Fruit fly (Drosophila melanogaster) whole organism, embryonic: ENCODE measurements around the gene CNMa.

Source experiments
- CG10274 ChIP-seq: fragments of 200-800 bp; sonication (Bioruptor generic); optimal IDR thresholded peaks from 3 replicates; lab custom pipeline; 2017; ENCODE audit warnings: missing biosample characterization, mild to moderate bottlenecking, missing genetic modification characterization
- CG10654 ChIP-seq: fragments of 200-800 bp; sonication (Bioruptor generic); optimal IDR thresholded peaks from 2 replicates; lab custom pipeline; 2016; ENCODE audit warnings: missing biosample characterization, missing genetic modification characterization
- CG11560 ChIP-seq: fragments of 200-800 bp; sonication (Bioruptor generic); IDR thresholded peaks from 3 replicates; pipeline ENCODE4 v1.3.6; 2022; ENCODE audit warnings: missing biosample characterization, missing genetic modification characterization
- CG11696 ChIP-seq: fragments of 200-800 bp; sonication (Bioruptor generic); IDR thresholded peaks from 2 replicates; pipeline ENCODE4 v1.3.6; 2022; ENCODE audit warnings: missing biosample characterization, missing genetic modification characterization
- CG12744 ChIP-seq: fragments of 200-800 bp; sonication (Bioruptor generic); optimal IDR thresholded peaks from 2 replicates; lab custom pipeline; 2016; ENCODE audit warnings: missing biosample characterization, missing genetic modification characterization
- CG12769 ChIP-seq: fragments of 200-800 bp; sonication (Bioruptor generic); optimal IDR thresholded peaks from 2 replicates; lab custom pipeline; 2019; ENCODE audit warnings: missing biosample characterization, mild to moderate bottlenecking, missing genetic modification characterization, moderate library complexity
- CG12942 ChIP-seq: fragments of 200-800 bp; sonication (Bioruptor generic); optimal IDR thresholded peaks from 3 replicates; lab custom pipeline; 2016; ENCODE audit warnings: missing biosample characterization, missing genetic modification characterization
- CG15601 ChIP-seq: fragments of 200-800 bp; sonication (Bioruptor generic); optimal IDR thresholded peaks from 3 replicates; lab custom pipeline; 2019; ENCODE audit warnings: missing biosample characterization, mild to moderate bottlenecking, missing genetic modification characterization, moderate library complexity
- CG15696 ChIP-seq: fragments of 200-800 bp; sonication (Bioruptor generic); optimal IDR thresholded peaks from 2 replicates; lab custom pipeline; 2019; ENCODE audit warnings: missing biosample characterization, mild to moderate bottlenecking, missing genetic modification characterization, moderate library complexity
- CG17328 ChIP-seq: fragments of 200-800 bp; sonication (Bioruptor generic); IDR thresholded peaks from 2 replicates; pipeline ENCODE4 v1.3.6; 2022; ENCODE audit warnings: missing biosample characterization, missing genetic modification characterization
- CG2116 ChIP-seq: fragments of 200-800 bp; sonication (Bioruptor generic); optimal IDR thresholded peaks from 3 replicates; lab custom pipeline; 2018; ENCODE audit warnings: missing biosample characterization, mild to moderate bottlenecking, missing genetic modification characterization
- CG2875 ChIP-seq: fragments of 200-800 bp; sonication (Bioruptor generic); optimal IDR thresholded peaks from 2 replicates; lab custom pipeline; 2017; ENCODE audit warnings: missing biosample characterization, mild to moderate bottlenecking, missing genetic modification characterization, missing genetic modification reagents
- CG4617 ChIP-seq: fragments of 200-800 bp; sonication (Bioruptor generic); optimal IDR thresholded peaks from 3 replicates; lab custom pipeline; 2016; ENCODE audit warnings: missing biosample characterization, missing genetic modification characterization, borderline replicate concordance
- CG5180 ChIP-seq: fragments of 200-800 bp; sonication (Bioruptor generic); optimal IDR thresholded peaks from 3 replicates; lab custom pipeline; 2017; ENCODE audit warnings: missing biosample characterization, missing genetic modification characterization, mild to moderate bottlenecking, moderate library complexity, missing genetic modification reagents
- CG6854 ChIP-seq: fragments of 200-800 bp; sonication (Bioruptor generic); optimal IDR thresholded peaks from 3 replicates; lab custom pipeline; 2017; ENCODE audit warnings: missing biosample characterization, mild to moderate bottlenecking, missing genetic modification characterization
- Chrac-16 ChIP-seq: fragments of 200-800 bp; sonication (Bioruptor generic); optimal IDR thresholded peaks from 3 replicates; lab custom pipeline; 2016; ENCODE audit warnings: missing biosample characterization, missing genetic modification characterization
- CoRest ChIP-seq: fragments of 200-800 bp; sonication (Bioruptor generic); optimal IDR thresholded peaks from 3 replicates; lab custom pipeline; 2018; ENCODE audit warnings: missing biosample characterization, mild to moderate bottlenecking, missing genetic modification characterization, moderate library complexity
- D19B ChIP-seq: fragments of 200-800 bp; sonication (Bioruptor generic); optimal IDR thresholded peaks from 2 replicates; lab custom pipeline; 2017; ENCODE audit warnings: missing biosample characterization, mild to moderate bottlenecking, missing genetic modification characterization
- Dad ChIP-seq: fragments of 200-800 bp; sonication (Bioruptor generic); optimal IDR thresholded peaks from 3 replicates; lab custom pipeline; 2016; ENCODE audit warnings: missing biosample characterization, missing genetic modification characterization
- Deaf1 ChIP-seq: fragments of 200-800 bp; optimal IDR thresholded peaks from 3 replicates; lab custom pipeline; 2019; ENCODE audit warnings: missing biosample characterization, mild to moderate bottlenecking, missing genetic modification characterization, moderate library complexity
- Dll ChIP-seq: fragments of 200-800 bp; sonication (Bioruptor generic); IDR thresholded peaks from 4 replicates; pipeline ENCODE4 v1.3.6; 2022; ENCODE audit warnings: missing biosample characterization, missing genetic modification characterization; ENCODE audit not compliant: partially characterized antibody
- Dref ChIP-seq: fragments of 200-800 bp; sonication (Bioruptor generic); IDR thresholded peaks from 2 replicates; pipeline ENCODE4 v1.3.6; 2022; ENCODE audit warnings: missing biosample characterization, missing genetic modification characterization
- HLHmδ ChIP-seq: fragments of 200-800 bp; sonication (Bioruptor generic); optimal IDR thresholded peaks from 2 replicates; lab custom pipeline; 2018; ENCODE audit warnings: missing biosample characterization, mild to moderate bottlenecking, missing genetic modification characterization, moderate library complexity
- Hmr ChIP-seq: fragments of 200-800 bp; sonication (Bioruptor generic); optimal IDR thresholded peaks from 3 replicates; lab custom pipeline; 2017; ENCODE audit warnings: mild to moderate bottlenecking, missing biosample characterization, missing genetic modification reagents, missing genetic modification characterization
- MBD-R2 ChIP-seq: fragments of 200-800 bp; sonication (Bioruptor generic); IDR thresholded peaks from 2 replicates; pipeline ENCODE4 v1.3.6; 2022; ENCODE audit warnings: missing biosample characterization, missing genetic modification characterization
- PHDP ChIP-seq: fragments of 200-800 bp; sonication (Bioruptor generic); optimal IDR thresholded peaks from 3 replicates; lab custom pipeline; 2018; ENCODE audit warnings: missing biosample characterization, mild to moderate bottlenecking, missing genetic modification characterization, moderate library complexity
- Sox102F ChIP-seq: fragments of 200-800 bp; sonication (Bioruptor generic); optimal IDR thresholded peaks from 2 replicates; lab custom pipeline; 2018; ENCODE audit warnings: missing biosample characterization, mild to moderate bottlenecking, missing genetic modification characterization, moderate library complexity
- YL-1 ChIP-seq: fragments of 200-800 bp; sonication (Bioruptor generic); optimal IDR thresholded peaks from 3 replicates; lab custom pipeline; 2017; ENCODE audit warnings: missing biosample characterization, mild to moderate bottlenecking, missing genetic modification characterization
- al ChIP-seq: fragments of 200-800 bp; sonication (Bioruptor generic); IDR thresholded peaks from 2 replicates; pipeline ENCODE4 v1.3.6; 2022; ENCODE audit warnings: missing biosample characterization, missing genetic modification characterization
- amos ChIP-seq: fragments of 200-800 bp; sonication (Bioruptor generic); IDR thresholded peaks from 2 replicates; pipeline ENCODE4 v1.3.6; 2022; ENCODE audit warnings: missing biosample characterization, missing genetic modification characterization; ENCODE audit not compliant: partially characterized antibody
- bsh ChIP-seq, 2 experiments: fragments of 200-800 bp; sonication (Bioruptor generic); optimal IDR thresholded peaks; 2 replicates each; lab custom pipeline; 2017 to 2018; ENCODE audit warnings: mild to moderate bottlenecking in 2 of 2, missing biosample characterization in 2 of 2, missing genetic modification characterization in 2 of 2, moderate library complexity in 1 of 2
- chif ChIP-seq, 2 experiments: fragments of 200-800 bp; sonication (Bioruptor generic); optimal IDR thresholded peaks; 3 replicates each; lab custom pipeline; 2016; ENCODE audit warnings: missing biosample characterization in 2 of 2, missing genetic modification characterization in 2 of 2
- chn ChIP-seq: fragments of 200-800 bp; sonication (Bioruptor generic); optimal IDR thresholded peaks from 2 replicates; lab custom pipeline; 2016; ENCODE audit warnings: missing biosample characterization, missing genetic modification characterization
- dimm ChIP-seq: fragments of 200-800 bp; sonication (Bioruptor generic); IDR thresholded peaks from 2 replicates; pipeline ENCODE4 v1.3.6; 2022; ENCODE audit warnings: missing biosample characterization, missing genetic modification characterization
- dpn ChIP-seq, 2 experiments: fragments of 200-800 bp; sonication (Bioruptor generic); optimal IDR thresholded peaks; 3 replicates each; lab custom pipeline; 2016; ENCODE audit warnings: missing biosample characterization in 2 of 2, missing genetic modification characterization in 2 of 2
- eyg ChIP-seq: fragments of 200-800 bp; sonication (Bioruptor generic); optimal IDR thresholded peaks from 3 replicates; lab custom pipeline; 2016; ENCODE audit warnings: missing biosample characterization, missing genetic modification characterization
- fd3F ChIP-seq: fragments of 200-800 bp; sonication (Bioruptor generic); optimal IDR thresholded peaks from 2 replicates; lab custom pipeline; 2018; ENCODE audit warnings: missing biosample characterization, mild to moderate bottlenecking, missing genetic modification characterization, moderate library complexity
- gem ChIP-seq: fragments of 200-800 bp; sonication (Bioruptor generic); optimal IDR thresholded peaks from 2 replicates; lab custom pipeline; 2019; ENCODE audit warnings: missing biosample characterization, mild to moderate bottlenecking, missing genetic modification characterization, moderate library complexity
- grau ChIP-seq: fragments of 200-800 bp; optimal IDR thresholded peaks from 3 replicates; lab custom pipeline; 2019; ENCODE audit warnings: missing biosample characterization, mild to moderate bottlenecking, missing genetic modification characterization, moderate library complexity
- hb ChIP-seq: fragments of 200-800 bp; sonication (Bioruptor generic); IDR thresholded peaks from 3 replicates; pipeline ENCODE4 v1.3.6; 2022; ENCODE audit warnings: missing biosample characterization, missing genetic modification characterization; ENCODE audit not compliant: partially characterized antibody
- hkb ChIP-seq, 2 experiments: fragments of 200-800 bp in 1 of 2; fragments of >200 bp in 1 of 2; sonication (Bioruptor generic) in 1 of 2; IDR thresholded peaks in 1 of 2; optimal IDR thresholded peaks in 1 of 2; 2 replicates each; pipeline versions ENCODE4 v1.3.6 to Lab custom; 2017 to 2022; ENCODE audit warnings: missing biosample characterization in 1 of 2, missing genetic modification characterization in 1 of 2
- insv ChIP-seq, 2 experiments: fragments of 200-800 bp; sonication (Bioruptor generic); optimal IDR thresholded peaks; 3 replicates each; lab custom pipeline; 2016 to 2018; ENCODE audit warnings: missing biosample characterization in 2 of 2, missing genetic modification characterization in 2 of 2
- kah ChIP-seq: fragments of 200-800 bp; sonication (Bioruptor generic); optimal IDR thresholded peaks from 2 replicates; lab custom pipeline; 2018; ENCODE audit warnings: missing biosample characterization, mild to moderate bottlenecking, missing genetic modification characterization
- mam ChIP-seq: fragments of 200-800 bp; sonication (Bioruptor generic); optimal IDR thresholded peaks from 3 replicates; lab custom pipeline; 2016; ENCODE audit warnings: missing biosample characterization, missing genetic modification characterization
- peb ChIP-seq: fragments of 200-800 bp; sonication (Bioruptor generic); IDR thresholded peaks from 2 replicates; pipeline ENCODE4 v1.3.6; 2022; ENCODE audit warnings: missing biosample characterization, missing genetic modification characterization
- sens-2 ChIP-seq: fragments of 200-800 bp; sonication (Bioruptor generic); IDR thresholded peaks from 2 replicates; pipeline ENCODE4 v1.3.6; 2022; ENCODE audit warnings: missing biosample characterization, missing genetic modification characterization
- zen ChIP-seq: fragments of 200-800 bp; sonication (Bioruptor generic); optimal IDR thresholded peaks from 3 replicates; lab custom pipeline; 2018; ENCODE audit warnings: missing biosample characterization, mild to moderate bottlenecking, missing genetic modification characterization, moderate library complexity

The CNMa gene

dm6 chr3L:1856467-1857350, 1.3 kb upstream of the CNMa start, which contains the start of gene CG12024 (continued):
- TF ChIP-seq Dad (GFP tag; lab: Kevin White, UChicago) (peak; percentile 62), CG5180 (GFP tag; lab: Kevin White, UChicago) (peak; percentile 23), CG11696 (GFP tag; lab: Robert Waterston, UW) (no peak), kah (GFP tag; lab: Kevin White, UChicago) (no peak), CG12769 (tag; lab: Kevin White, UChicago) (peak; percentile 87), Sox102F (peak; percentile 68), mam (GFP tag; lab: Kevin White, UChicago) (peak; percentile 86), Dref (GFP tag; lab: Robert Waterston, UW) (peak; percentile 4; the same call in 1 of the 2 replicates), Deaf1 (peak; percentile 10), gem (peak; percentile 80), PHDP (tag; lab: Kevin White, UChicago) (peak; percentile 73), amos (no peak), al (peak; percentile 66), hkb (optimal IDR thresholded peaks at IDR 0.05; lab: Kevin White, UChicago) (peak; percentile 80), hkb (GFP tag; IDR thresholded peaks at IDR 0.05; lab: Robert Waterston, UW) (peak; percentile 47; the same call in 1 of the 2 replicates), chif (GFP tag; optimal IDR thresholded peaks at IDR 0.05; lab: Kevin White, UChicago) (peak; percentile 74 to 81), CG4617 (GFP tag; lab: Kevin White, UChicago) (peak; percentile 90), HLHmδ (GFP tag; lab: Kevin White, UChicago) (no peak), fd3F (GFP tag; lab: Kevin White, UChicago) (peak; percentile 75), hb (GFP tag; lab: Robert Waterston, UW) (no peak), CG15601 (tag; lab: Kevin White, UChicago) (peak; percentile 77), CG10654 (GFP tag; lab: Kevin White, UChicago) (peak; percentile 60), Dll (GFP tag; lab: Robert Waterston, UW) (no peak), CG12942 (peak; percentile 68), grau (peak; percentile 81), dimm (GFP tag; lab: Robert Waterston, UW) (no peak), CG10274 (GFP tag; lab: Kevin White, UChicago) (peak; percentile 5), D19B (GFP tag; lab: Kevin White, UChicago) (peak; percentile 11), CG12744 (GFP tag; lab: Kevin White, UChicago) (peak; percentile 78), CG2875 (GFP tag; lab: Kevin White, UChicago) (peak; percentile 12), eyg (GFP tag; lab: Kevin White, UChicago) (no peak), bsh (GFP tag; optimal IDR thresholded peaks at IDR 0.05; lab: Kevin White, UChicago) (peak in 1 of 2 experiments; percentile 61), insv (GFP tag; optimal IDR thresholded peaks at IDR 0.05; lab: Kevin White, UChicago) (peak in 1 of 2 experiments; percentile 62), YL-1 (GFP tag; lab: Kevin White, UChicago) (peak; percentile 64), Hmr (GFP tag; lab: Kevin White, UChicago) (peak; percentile 58), CG15696 (tag; lab: Kevin White, UChicago) (peak; percentile 70), CG6854 (GFP tag; lab: Kevin White, UChicago) (no peak), Chrac-16 (GFP tag; lab: Kevin White, UChicago) (peak; percentile 83), dpn (GFP tag; optimal IDR thresholded peaks at IDR 0.05; lab: Kevin White, UChicago) (peak; percentile 77 to 78), sens-2 (GFP tag; lab: Robert Waterston, UW) (no peak), CG2116 (GFP tag; lab: Kevin White, UChicago) (peak; percentile 71), peb (GFP tag; lab: Robert Waterston, UW) (no peak), CG17328 (no peak), CG11560 (tag; lab: Robert Waterston, UW) (peak; percentile 39; the same call in 1 of the 3 replicates), CoRest (tag; lab: Kevin White, UChicago) (peak; percentile 91), chn (GFP tag; lab: Kevin White, UChicago) (peak; percentile 70), MBD-R2 (GFP tag; lab: Robert Waterston, UW) (peak; percentile 70), zen (peak; percentile 47)
